Worm (Caenorhabditis elegans) whole organism, mixed stage, embryonic: ENCODE data around the gene stau-1.

Experiments used
- M03D4.4 ChIP-seq: sonication (generic microtip); optimal IDR thresholded peaks from 2 replicates; lab custom pipeline; 2017; ENCODE audit warnings: mild to moderate bottlenecking, missing genetic modification characterization, missing compliant biosample characterization
- bed-3 ChIP-seq: fragments of 200-800 bp; sonication (Bioruptor generic); optimal IDR thresholded peaks from 3 replicates; lab custom pipeline; 2018; ENCODE audit warnings: mild to moderate bottlenecking, missing genetic modification characterization, moderate library complexity, missing compliant biosample characterization
- blmp-1 ChIP-seq: fragments of 150-350 bp; optimal IDR thresholded peaks from 2 replicates; lab custom pipeline; 2014; ENCODE audit warnings: missing biosample characterization, missing genetic modification characterization
- ceh-39 ChIP-seq: fragments of 150-350 bp; optimal IDR thresholded peaks from 2 replicates; lab custom pipeline; 2014; ENCODE audit warnings: missing biosample characterization, missing genetic modification characterization
- ceh-43 ChIP-seq: fragments of 200-800 bp; sonication (Bioruptor generic); optimal IDR thresholded peaks from 2 replicates; lab custom pipeline; 2018; ENCODE audit warnings: mild to moderate bottlenecking, missing genetic modification characterization, moderate library complexity, missing compliant biosample characterization
- ceh-83 ChIP-seq: fragments of 200-800 bp; sonication (Bioruptor generic); optimal IDR thresholded peaks from 2 replicates; lab custom pipeline; 2018; ENCODE audit warnings: mild to moderate bottlenecking, missing genetic modification characterization, missing compliant biosample characterization
- ces-1 ChIP-seq: fragments of 150-350 bp; optimal IDR thresholded peaks from 2 replicates; lab custom pipeline; 2014; ENCODE audit warnings: missing biosample characterization, missing genetic modification reagents, missing genetic modification characterization
- cnd-1 ChIP-seq: fragments of 200-800 bp; sonication (Bioruptor generic); optimal IDR thresholded peaks from 2 replicates; lab custom pipeline; 2018; ENCODE audit warnings: mild to moderate bottlenecking, missing genetic modification characterization, missing compliant biosample characterization
- drap-1 ChIP-seq: fragments of 200-800 bp; sonication (Bioruptor generic); optimal IDR thresholded peaks from 3 replicates; lab custom pipeline; 2018; ENCODE audit warnings: mild to moderate bottlenecking, missing genetic modification characterization, missing compliant biosample characterization
- elt-1 ChIP-seq: sonication (generic microtip); optimal IDR thresholded peaks from 2 replicates; lab custom pipeline; 2017; ENCODE audit warnings: missing genetic modification characterization, mild to moderate bottlenecking, missing compliant biosample characterization, antibody characterized with exemption, moderate library complexity, borderline replicate concordance; ENCODE audit not compliant: insufficient read depth
- elt-3 ChIP-seq: fragments of 150-350 bp; optimal IDR thresholded peaks from 2 replicates; lab custom pipeline; 2014; ENCODE audit warnings: missing biosample characterization, missing genetic modification characterization
- flh-1 ChIP-seq: fragments of 200-800 bp; sonication (Bioruptor generic); optimal IDR thresholded peaks from 2 replicates; lab custom pipeline; 2018; ENCODE audit warnings: mild to moderate bottlenecking, missing genetic modification characterization, moderate library complexity, missing compliant biosample characterization
- ham-2 ChIP-seq: fragments of 200-800 bp; sonication (Bioruptor generic); optimal IDR thresholded peaks from 2 replicates; lab custom pipeline; 2018; ENCODE audit warnings: mild to moderate bottlenecking, missing genetic modification characterization, missing compliant biosample characterization
- hlh-1 ChIP-seq: fragments of 150-350 bp; optimal IDR thresholded peaks from 2 replicates; lab custom pipeline; 2014; ENCODE audit warnings: missing biosample characterization, missing genetic modification reagents, missing genetic modification characterization
- lin-13 ChIP-seq: fragments of 150-350 bp; optimal IDR thresholded peaks from 2 replicates; lab custom pipeline; 2014; ENCODE audit warnings: missing biosample characterization, missing genetic modification characterization
- lin-32 ChIP-seq: fragments of 200-800 bp; sonication (Bioruptor generic); optimal IDR thresholded peaks from 2 replicates; lab custom pipeline; 2018; ENCODE audit warnings: mild to moderate bottlenecking, missing genetic modification characterization, missing compliant biosample characterization
- lsy-2 ChIP-seq: fragments of 150-350 bp; optimal IDR thresholded peaks from 2 replicates; lab custom pipeline; 2014; ENCODE audit warnings: missing biosample characterization, missing genetic modification characterization
- mab-5 ChIP-seq: fragments of 150-350 bp; optimal IDR thresholded peaks from 2 replicates; lab custom pipeline; 2014; ENCODE audit warnings: missing biosample characterization, missing genetic modification characterization
- mep-1 ChIP-seq: fragments of 150-350 bp; optimal IDR thresholded peaks from 2 replicates; lab custom pipeline; 2017; ENCODE audit warnings: missing biosample characterization, missing genetic modification reagents, missing genetic modification characterization, inconsistent platforms
- mls-2 ChIP-seq: sonication (generic microtip); optimal IDR thresholded peaks from 2 replicates; lab custom pipeline; 2016; ENCODE audit warnings: mild to moderate bottlenecking, missing genetic modification characterization, moderate library complexity, missing compliant biosample characterization
- nhr-12 ChIP-seq: fragments of 150-350 bp; optimal IDR thresholded peaks from 2 replicates; lab custom pipeline; 2014; ENCODE audit warnings: missing biosample characterization, missing genetic modification characterization
- nhr-2 ChIP-seq: fragments of 150-350 bp; optimal IDR thresholded peaks from 2 replicates; lab custom pipeline; 2014; ENCODE audit warnings: missing biosample characterization, missing genetic modification characterization
- nhr-237 ChIP-seq: fragments of 150-350 bp; optimal IDR thresholded peaks from 2 replicates; lab custom pipeline; 2014; ENCODE audit warnings: missing biosample characterization, missing genetic modification characterization
- nhr-28 ChIP-seq: fragments of 150-350 bp; optimal IDR thresholded peaks from 2 replicates; lab custom pipeline; 2014; ENCODE audit warnings: missing biosample characterization, missing genetic modification characterization
- nhr-76 ChIP-seq: sonication (generic microtip); optimal IDR thresholded peaks from 2 replicates; lab custom pipeline; 2017; ENCODE audit warnings: missing biosample characterization, missing genetic modification characterization
- pha-4 ChIP-seq: fragments of 150-350 bp; optimal IDR thresholded peaks from 2 replicates; lab custom pipeline; 2018; ENCODE audit warnings: missing biosample characterization, missing genetic modification reagents, missing genetic modification characterization
- sem-2 ChIP-seq: fragments of 200-800 bp; sonication (Bioruptor generic); optimal IDR thresholded peaks from 2 replicates; lab custom pipeline; 2018; ENCODE audit warnings: mild to moderate bottlenecking, missing genetic modification characterization, missing compliant biosample characterization
- snpc-4 ChIP-seq: fragments of 150-350 bp; optimal IDR thresholded peaks from 2 replicates; lab custom pipeline; 2014; ENCODE audit warnings: missing biosample characterization, missing genetic modification characterization
- sptf-1 ChIP-seq: sonication (generic microtip); optimal IDR thresholded peaks from 2 replicates; lab custom pipeline; 2017; ENCODE audit warnings: mild to moderate bottlenecking, missing genetic modification characterization, moderate library complexity, missing compliant biosample characterization
- tbx-8 ChIP-seq: fragments of 200-800 bp; sonication (Bioruptor generic); optimal IDR thresholded peaks from 2 replicates; lab custom pipeline; 2018; ENCODE audit warnings: mild to moderate bottlenecking, missing genetic modification characterization, moderate library complexity, missing compliant biosample characterization
- unc-120 ChIP-seq: sonication (generic microtip); optimal IDR thresholded peaks from 2 replicates; lab custom pipeline; 2017; ENCODE audit warnings: missing genetic modification characterization, missing compliant biosample characterization; ENCODE audit not compliant: poor library complexity, severe bottlenecking
- unc-39 ChIP-seq: fragments of 150-350 bp; optimal IDR thresholded peaks from 2 replicates; lab custom pipeline; 2014; ENCODE audit warnings: missing biosample characterization, missing genetic modification characterization
- unc-62 ChIP-seq: fragments of 150-350 bp; optimal IDR thresholded peaks from 2 replicates; lab custom pipeline; 2014; ENCODE audit warnings: missing biosample characterization, missing genetic modification reagents, missing genetic modification characterization
- zip-8 ChIP-seq: fragments of 150-350 bp; optimal IDR thresholded peaks from 2 replicates; lab custom pipeline; 2014; ENCODE audit warnings: missing biosample characterization, missing genetic modification characterization
- ztf-11 ChIP-seq: fragments of 150-350 bp; optimal IDR thresholded peaks from 2 replicates; lab custom pipeline; 2014; ENCODE audit warnings: missing biosample characterization, missing genetic modification characterization

stau-1 gene

DNA sequence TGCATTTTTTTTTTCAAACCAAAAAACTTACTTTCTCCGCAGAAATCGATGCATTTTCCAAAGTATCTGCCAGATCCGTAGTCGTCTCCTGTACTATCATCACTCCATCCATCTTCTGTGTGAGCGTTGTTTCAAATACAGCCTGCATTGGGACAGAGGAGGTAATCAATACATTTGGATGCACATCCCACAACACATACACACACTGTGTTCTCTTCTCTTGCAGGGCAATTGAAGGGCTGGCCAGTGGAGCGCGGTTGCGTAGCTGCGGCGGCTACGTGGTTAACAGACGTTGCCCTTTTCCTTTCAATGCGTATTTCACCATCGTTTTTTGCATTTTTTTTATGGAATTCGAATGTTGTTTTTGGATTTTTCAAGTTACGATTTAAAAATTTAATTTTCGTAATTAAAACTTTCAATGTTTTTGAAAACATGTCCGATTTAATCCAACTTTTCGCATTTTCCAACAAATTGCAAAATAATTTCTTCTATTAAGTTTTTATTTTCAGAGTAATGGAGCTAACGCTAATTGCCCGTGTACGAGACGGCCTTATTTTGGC, at the start of gene stau-1, which contains the start of gene sec-22:
stau-1 (minus strand) TSS at position 248 of the 560 bp plus-strand sequence.
sec-22 (plus strand) TSS at position 510 of the 560 bp plus-strand sequence.
- TF ChIP-seq tbx-8 = no peak
- TF ChIP-seq elt-3 (tag; lab: Kevin White, UChicago) = no peak
- no peak for TF ChIP-seq zip-8 (tag; lab: Kevin White, UChicago)
- TF ChIP-seq drap-1 (GFP tag; lab: Kevin White, UChicago) = no peak
- TF ChIP-seq bed-3 (GFP tag; lab: Kevin White, UChicago) = no peak
- no peak for TF ChIP-seq unc-62 (GFP tag; lab: Kevin White, UChicago)
- no peak for TF ChIP-seq nhr-237 (tag; lab: Kevin White, UChicago)
- no peak for TF ChIP-seq mls-2
- TF ChIP-seq flh-1 = no peak
- peak; percentile 14 for TF ChIP-seq mep-1 (tag; lab: Kevin White, UChicago)
- TF ChIP-seq ztf-11 (tag; lab: Kevin White, UChicago) = no peak
- TF ChIP-seq lin-13 (tag; lab: Kevin White, UChicago) = peak; percentile 7
- TF ChIP-seq cnd-1 (tag; lab: Kevin White, UChicago) = peak; percentile 0
- no peak for TF ChIP-seq unc-39 (tag; lab: Kevin White, UChicago)
- no peak for TF ChIP-seq lin-32 (GFP tag; lab: Kevin White, UChicago)
- peak; percentile 27 for TF ChIP-seq ceh-39 (tag; lab: Kevin White, UChicago)
- TF ChIP-seq pha-4 (tag; lab: Kevin White, UChicago) = peak; percentile 45
- TF ChIP-seq ceh-43 (GFP tag; lab: Kevin White, UChicago) = no peak
- no peak for TF ChIP-seq elt-1
- TF ChIP-seq nhr-28 = no peak
- no peak for TF ChIP-seq sptf-1 (tag; lab: Kevin White, UChicago)
- no peak for TF ChIP-seq M03D4.4 (tag; lab: Kevin White, UChicago)
- no peak for TF ChIP-seq nhr-76 (tag; lab: Kevin White, UChicago)
- peak; percentile 16 for TF ChIP-seq hlh-1 (tag; lab: Kevin White, UChicago)
- no peak for TF ChIP-seq mab-5
- TF ChIP-seq ham-2 = no peak
- TF ChIP-seq snpc-4 (tag; lab: Kevin White, UChicago) = no peak
- no peak for TF ChIP-seq nhr-2 (tag; lab: Kevin White, UChicago)
- TF ChIP-seq lsy-2 (tag; lab: Kevin White, UChicago) = peak; percentile 7
- no peak for TF ChIP-seq ceh-83 (GFP tag; lab: Kevin White, UChicago)
- no peak for TF ChIP-seq nhr-12 (tag; lab: Kevin White, UChicago)
- TF ChIP-seq unc-120 (tag; lab: Kevin White, UChicago) = no peak
- peak; percentile 19 for TF ChIP-seq ces-1
- no peak for TF ChIP-seq blmp-1 (tag; lab: Kevin White, UChicago)
- TF ChIP-seq sem-2 (GFP tag; lab: Kevin White, UChicago) = no peak

DNA sequence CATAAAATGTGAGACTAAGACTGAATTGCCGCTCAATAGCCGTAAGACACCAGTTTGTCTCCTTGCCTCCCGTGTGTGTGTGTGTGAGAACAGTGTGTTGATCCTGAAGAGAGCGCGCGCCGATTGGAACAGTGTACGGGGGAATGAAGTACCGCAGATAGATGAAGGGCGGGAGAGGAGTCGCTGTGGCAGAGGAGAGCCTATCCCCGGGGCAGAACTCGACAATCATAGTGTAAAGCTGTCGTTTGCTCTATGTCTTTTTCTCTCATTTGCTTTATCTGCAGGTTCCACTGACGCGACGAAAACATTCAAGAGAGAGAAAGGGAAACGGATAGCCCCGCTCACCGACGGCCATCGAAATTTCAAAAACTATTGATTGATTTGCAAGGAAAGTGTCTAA, 46.8 kb upstream of the stau-1 start:
- TF ChIP-seq mab-5 (no peak), unc-62 (GFP tag; lab: Kevin White, UChicago) (peak; percentile 64), drap-1 (GFP tag; lab: Kevin White, UChicago) (peak; percentile 30), mep-1 (tag; lab: Kevin White, UChicago) (peak; percentile 24), unc-120 (tag; lab: Kevin White, UChicago) (peak; percentile 95), M03D4.4 (tag; lab: Kevin White, UChicago) (peak; percentile 45), lin-13 (tag; lab: Kevin White, UChicago) (no peak), hlh-1 (tag; lab: Kevin White, UChicago) (peak; percentile 37), nhr-2 (tag; lab: Kevin White, UChicago) (no peak)

DNA sequence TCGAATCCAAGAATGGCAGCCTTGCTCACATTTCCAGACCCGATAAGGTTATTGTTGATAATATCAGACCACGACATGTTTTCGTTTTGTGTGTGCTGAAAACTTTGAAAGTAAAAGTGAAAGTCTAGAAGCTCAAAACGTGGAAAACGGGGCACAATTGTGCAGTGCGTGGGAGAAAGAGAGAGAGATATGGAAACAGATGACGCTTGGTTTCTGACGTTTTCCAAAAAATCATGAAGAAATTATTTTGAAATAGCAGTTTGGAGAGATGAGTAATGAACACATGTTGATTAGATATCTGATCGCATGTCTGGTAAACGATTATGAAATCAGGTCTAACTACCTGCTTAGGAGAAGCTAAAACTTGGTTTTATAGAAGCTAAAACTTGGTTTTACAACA, 45.5 kb upstream of the stau-1 start, which contains the start of gene pfn-3:
pfn-3 (minus strand) TSS at position 101 of the 400 bp plus-strand sequence.
- TF ChIP-seq unc-120 (tag; lab: Kevin White, UChicago) (peak; percentile 45), elt-3 (tag; lab: Kevin White, UChicago) (no peak), M03D4.4 (tag; lab: Kevin White, UChicago) (no peak), ham-2 (no peak), nhr-12 (tag; lab: Kevin White, UChicago) (no peak), hlh-1 (tag; lab: Kevin White, UChicago) (peak; percentile 33), tbx-8 (no peak), bed-3 (GFP tag; lab: Kevin White, UChicago) (no peak), unc-62 (GFP tag; lab: Kevin White, UChicago) (peak; percentile 14)
